Fruit fly (Drosophila melanogaster) whole organism, embryonic: ENCODE data around the gene CG9782.
A peak's percentile ranks its signal among the peaks of the same experiment; 100 is the strongest.

Source experiments
- CG11085 ChIP-seq: fragments of 200-800 bp; sonication (Bioruptor generic); IDR thresholded peaks from 2 replicates; pipeline ENCODE4 v1.3.6; 2022; ENCODE audit warnings: missing biosample characterization, missing genetic modification characterization
- CG12942 ChIP-seq: fragments of 200-800 bp; sonication (Bioruptor generic); optimal IDR thresholded peaks from 3 replicates; lab custom pipeline; 2016; ENCODE audit warnings: missing biosample characterization, missing genetic modification characterization
- CG16863 ChIP-seq: fragments of 200-800 bp; sonication (Bioruptor generic); optimal IDR thresholded peaks from 3 replicates; lab custom pipeline; 2016; ENCODE audit warnings: missing biosample characterization, missing genetic modification characterization
- CG18262 ChIP-seq: fragments of 200-800 bp; optimal IDR thresholded peaks from 3 replicates; lab custom pipeline; 2019; ENCODE audit warnings: missing biosample characterization, mild to moderate bottlenecking, missing genetic modification characterization, moderate library complexity
- CG2116 ChIP-seq: fragments of 200-800 bp; sonication (Bioruptor generic); optimal IDR thresholded peaks from 3 replicates; lab custom pipeline; 2018; ENCODE audit warnings: missing biosample characterization, mild to moderate bottlenecking, missing genetic modification characterization
- CG2129 ChIP-seq: fragments of 200-800 bp; sonication (Bioruptor generic); IDR thresholded peaks from 2 replicates; pipeline ENCODE4 v1.3.6; 2022; ENCODE audit warnings: missing biosample characterization, missing genetic modification characterization; ENCODE audit not compliant: partially characterized antibody
- CG2202 ChIP-seq: fragments of 200-800 bp; sonication (Bioruptor generic); optimal IDR thresholded peaks from 2 replicates; lab custom pipeline; 2018; ENCODE audit warnings: missing biosample characterization, mild to moderate bottlenecking, missing genetic modification characterization
- CG30020 ChIP-seq: fragments of 200-800 bp; optimal IDR thresholded peaks from 2 replicates; lab custom pipeline; 2019; ENCODE audit warnings: missing biosample characterization, mild to moderate bottlenecking, missing genetic modification characterization, moderate library complexity
- CG30403 ChIP-seq: fragments of 200-800 bp; sonication (Bioruptor generic); optimal IDR thresholded peaks from 3 replicates; lab custom pipeline; 2016; ENCODE audit warnings: missing biosample characterization, missing genetic modification characterization
- CG31224 ChIP-seq: fragments of 200-800 bp; sonication (Bioruptor generic); IDR thresholded peaks from 2 replicates; pipeline ENCODE4 v1.3.6; 2022; ENCODE audit warnings: missing biosample characterization, missing genetic modification characterization
- CG33213 ChIP-seq: fragments of 200-800 bp; sonication (Bioruptor generic); optimal IDR thresholded peaks from 3 replicates; lab custom pipeline; 2016; ENCODE audit warnings: missing biosample characterization, missing genetic modification characterization
- CG3847 ChIP-seq: fragments of 200-800 bp; sonication (Bioruptor generic); IDR thresholded peaks from 2 replicates; pipeline ENCODE4 v1.3.6; 2022; ENCODE audit warnings: missing biosample characterization, missing genetic modification characterization
- CG4617 ChIP-seq: fragments of 200-800 bp; sonication (Bioruptor generic); optimal IDR thresholded peaks from 3 replicates; lab custom pipeline; 2016; ENCODE audit warnings: missing biosample characterization, missing genetic modification characterization, borderline replicate concordance
- CG4730 ChIP-seq: fragments of 200-800 bp; sonication (Bioruptor generic); IDR thresholded peaks from 2 replicates; pipeline ENCODE4 v1.3.6; 2022; ENCODE audit warnings: missing biosample characterization, missing genetic modification characterization
- CG4854 ChIP-seq: fragments of 200-800 bp; sonication (Bioruptor generic); optimal IDR thresholded peaks from 2 replicates; lab custom pipeline; 2016; ENCODE audit warnings: missing biosample characterization, missing genetic modification characterization, inconsistent platforms
- CG6854 ChIP-seq: fragments of 200-800 bp; sonication (Bioruptor generic); optimal IDR thresholded peaks from 3 replicates; lab custom pipeline; 2017; ENCODE audit warnings: missing biosample characterization, mild to moderate bottlenecking, missing genetic modification characterization
- CG7271 ChIP-seq: fragments of 200-800 bp; sonication (Bioruptor generic); optimal IDR thresholded peaks from 2 replicates; lab custom pipeline; 2018; ENCODE audit warnings: missing biosample characterization, mild to moderate bottlenecking, missing genetic modification characterization, moderate library complexity
- CG8281 ChIP-seq: fragments of 200-800 bp; sonication (Bioruptor generic); optimal IDR thresholded peaks from 2 replicates; lab custom pipeline; 2018; ENCODE audit warnings: missing biosample characterization, mild to moderate bottlenecking, missing genetic modification characterization, moderate library complexity
- CG8290 ChIP-seq, 3 experiments: fragments of 200-800 bp; sonication (Bioruptor generic); optimal IDR thresholded peaks; 2 replicates each; lab custom pipeline; 2016 to 2019; ENCODE audit warnings: missing biosample characterization in 3 of 3, missing genetic modification characterization in 3 of 3, mild to moderate bottlenecking in 2 of 3, moderate library complexity in 1 of 3
- CG8765 ChIP-seq: fragments of 200-800 bp; sonication (Bioruptor generic); IDR thresholded peaks from 2 replicates; pipeline ENCODE4 v1.3.6; 2022; ENCODE audit warnings: missing biosample characterization, missing genetic modification characterization
- CG8944 ChIP-seq: fragments of 200-800 bp; sonication (Bioruptor generic); optimal IDR thresholded peaks from 3 replicates; lab custom pipeline; 2016; ENCODE audit warnings: missing biosample characterization, missing genetic modification characterization
- CG9817 ChIP-seq: fragments of 200-800 bp; sonication (Bioruptor generic); optimal IDR thresholded peaks from 2 replicates; lab custom pipeline; 2018; ENCODE audit warnings: missing biosample characterization, mild to moderate bottlenecking, missing genetic modification characterization, moderate library complexity
- CG9932 ChIP-seq: fragments of 200-800 bp; sonication (Bioruptor generic); IDR thresholded peaks from 2 replicates; pipeline ENCODE4 v1.3.6; 2022; ENCODE audit warnings: missing biosample characterization, missing genetic modification characterization
- D19B ChIP-seq: fragments of 200-800 bp; sonication (Bioruptor generic); optimal IDR thresholded peaks from 2 replicates; lab custom pipeline; 2017; ENCODE audit warnings: missing biosample characterization, mild to moderate bottlenecking, missing genetic modification characterization
- Fer1 ChIP-seq: fragments of 200-800 bp; sonication (Bioruptor generic); optimal IDR thresholded peaks from 2 replicates; lab custom pipeline; 2017; ENCODE audit warnings: missing biosample characterization, mild to moderate bottlenecking, missing genetic modification characterization
- Fer2 ChIP-seq: fragments of 200-800 bp; sonication (Bioruptor generic); optimal IDR thresholded peaks from 2 replicates; lab custom pipeline; 2018; ENCODE audit warnings: missing biosample characterization, mild to moderate bottlenecking, missing genetic modification characterization, moderate library complexity
- Hey ChIP-seq: fragments of 200-800 bp; sonication (Bioruptor generic); optimal IDR thresholded peaks from 3 replicates; lab custom pipeline; 2018; ENCODE audit warnings: missing biosample characterization, mild to moderate bottlenecking, missing genetic modification characterization
- HmgD ChIP-seq: fragments of 200-800 bp; sonication (Bioruptor generic); optimal IDR thresholded peaks from 3 replicates; lab custom pipeline; 2016; ENCODE audit warnings: missing biosample characterization, missing genetic modification characterization
- Hr3 ChIP-seq: fragments of 200-800 bp; sonication (Bioruptor generic); optimal IDR thresholded peaks from 3 replicates; lab custom pipeline; 2016; ENCODE audit warnings: missing biosample characterization, missing genetic modification characterization
- Hsf ChIP-seq: fragments of 200-800 bp; sonication (Bioruptor generic); optimal IDR thresholded peaks from 3 replicates; lab custom pipeline; 2016; ENCODE audit warnings: missing biosample characterization, missing genetic modification characterization
- Lpt ChIP-seq: fragments of >200 bp; optimal IDR thresholded peaks from 2 replicates; lab custom pipeline; 2018; ENCODE audit warnings: missing biosample characterization, missing genetic modification characterization
- NC2β ChIP-seq: fragments of 200-800 bp; sonication (Bioruptor generic); optimal IDR thresholded peaks from 2 replicates; lab custom pipeline; 2016; ENCODE audit warnings: missing biosample characterization, missing genetic modification characterization
- Neu2 ChIP-seq: fragments of 200-800 bp; sonication (Bioruptor generic); optimal IDR thresholded peaks from 3 replicates; lab custom pipeline; 2016; ENCODE audit warnings: missing biosample characterization, missing genetic modification characterization, borderline replicate concordance
- Sin3A ChIP-seq: fragments of >200 bp; optimal IDR thresholded peaks from 2 replicates; lab custom pipeline; 2018
- TFAM ChIP-seq: fragments of 200-800 bp; sonication (Bioruptor generic); optimal IDR thresholded peaks from 2 replicates; lab custom pipeline; 2017; ENCODE audit warnings: missing biosample characterization, missing genetic modification characterization, inconsistent platforms
- Usf ChIP-seq: fragments of 200-800 bp; sonication (Bioruptor generic); optimal IDR thresholded peaks from 2 replicates; lab custom pipeline; 2017; ENCODE audit warnings: missing genotype, missing biosample characterization, missing genetic modification characterization
- al ChIP-seq: fragments of 200-800 bp; sonication (Bioruptor generic); IDR thresholded peaks from 2 replicates; pipeline ENCODE4 v1.3.6; 2022; ENCODE audit warnings: missing biosample characterization, missing genetic modification characterization
- cad ChIP-seq: fragments of >200 bp; optimal IDR thresholded peaks from 2 replicates; lab custom pipeline; 2017; ENCODE audit warnings: missing biosample characterization, missing genetic modification characterization
- caup ChIP-seq: fragments of 200-800 bp; sonication (Bioruptor generic); optimal IDR thresholded peaks from 3 replicates; lab custom pipeline; 2017; ENCODE audit warnings: missing biosample characterization, mild to moderate bottlenecking, missing genetic modification characterization, moderate library complexity; ENCODE audit not compliant: severe bottlenecking
- chm ChIP-seq: fragments of 200-800 bp; sonication (Bioruptor generic); IDR thresholded peaks from 2 replicates; pipeline ENCODE4 v1.3.6; 2022; ENCODE audit warnings: missing biosample characterization, missing genetic modification characterization
- crc ChIP-seq: fragments of 200-800 bp; sonication (Bioruptor generic); optimal IDR thresholded peaks from 2 replicates; lab custom pipeline; 2016; ENCODE audit warnings: missing biosample characterization, missing genetic modification characterization
- dm ChIP-seq: fragments of 200-800 bp; sonication (Bioruptor generic); optimal IDR thresholded peaks from 3 replicates; lab custom pipeline; 2016; ENCODE audit warnings: missing biosample characterization, missing genetic modification characterization
- dpn ChIP-seq, 2 experiments: fragments of 200-800 bp; sonication (Bioruptor generic); optimal IDR thresholded peaks; 3 replicates each; lab custom pipeline; 2016; ENCODE audit warnings: missing biosample characterization in 2 of 2, missing genetic modification characterization in 2 of 2
- en ChIP-seq: fragments of 200-800 bp; sonication (Bioruptor generic); optimal IDR thresholded peaks from 2 replicates; lab custom pipeline; 2016; ENCODE audit warnings: missing biosample characterization, missing genetic modification characterization
- insv ChIP-seq, 2 experiments: fragments of 200-800 bp; sonication (Bioruptor generic); optimal IDR thresholded peaks; 3 replicates each; lab custom pipeline; 2016 to 2018; ENCODE audit warnings: missing biosample characterization in 2 of 2, missing genetic modification characterization in 2 of 2
- lbe ChIP-seq: fragments of 200-800 bp; sonication (Bioruptor generic); optimal IDR thresholded peaks from 2 replicates; lab custom pipeline; 2016; ENCODE audit warnings: missing biosample characterization, mild to moderate bottlenecking, missing genetic modification characterization
- maf-S ChIP-seq: fragments of 200-800 bp; sonication (Bioruptor generic); optimal IDR thresholded peaks from 2 replicates; lab custom pipeline; 2016; ENCODE audit warnings: missing biosample characterization, missing genetic modification characterization
- pfk ChIP-seq: fragments of 200-800 bp; sonication (Bioruptor generic); optimal IDR thresholded peaks from 2 replicates; lab custom pipeline; 2018; ENCODE audit warnings: missing biosample characterization, mild to moderate bottlenecking, missing genetic modification characterization, moderate library complexity
- phol ChIP-seq: fragments of 200-800 bp; sonication (Bioruptor generic); optimal IDR thresholded peaks from 3 replicates; lab custom pipeline; 2018; ENCODE audit warnings: missing biosample characterization, mild to moderate bottlenecking, missing genetic modification characterization, moderate library complexity
- rib ChIP-seq: fragments of 200-800 bp; sonication (Bioruptor generic); IDR thresholded peaks from 2 replicates; pipeline ENCODE4 v1.3.6; 2022; ENCODE audit warnings: missing biosample characterization, missing genetic modification characterization
- sens-2 ChIP-seq: fragments of 200-800 bp; sonication (Bioruptor generic); IDR thresholded peaks from 2 replicates; pipeline ENCODE4 v1.3.6; 2022; ENCODE audit warnings: missing biosample characterization, missing genetic modification characterization
- wor ChIP-seq: fragments of 200-800 bp; sonication (Bioruptor generic); IDR thresholded peaks from 2 replicates; pipeline ENCODE4 v1.3.6; 2022; ENCODE audit warnings: missing biosample characterization, missing genetic modification characterization

The CG9782 gene

DNA sequence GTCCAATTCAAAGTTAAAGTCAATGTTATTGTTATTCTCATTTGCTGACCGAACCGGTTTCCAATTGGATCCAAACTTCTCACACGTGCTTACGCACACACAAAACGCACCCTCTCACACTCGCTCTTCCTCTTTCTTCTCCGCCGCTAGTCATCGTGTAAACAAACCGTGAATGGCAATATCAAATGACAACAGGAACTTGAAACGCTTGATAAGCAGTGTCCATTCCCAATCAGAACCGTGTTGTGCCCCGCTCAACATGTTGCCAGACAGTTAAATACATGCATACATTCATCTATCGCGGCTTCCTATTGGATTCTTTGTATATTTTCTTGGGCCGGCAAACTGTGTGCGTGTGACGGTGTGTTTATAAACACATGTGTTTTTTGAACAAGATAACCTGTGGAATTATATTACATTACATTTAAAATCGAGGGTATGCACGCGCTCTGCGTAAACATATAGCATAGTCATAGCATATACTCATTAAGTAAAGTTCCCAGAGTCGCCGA is 34.4 kb upstream of the CG9782 start (continued):
- TF ChIP-seq CG8765 (GFP tag; lab: Robert Waterston, UW) (no peak), maf-S (GFP tag; lab: Kevin White, UChicago) (no peak), CG18262 (tag; lab: Kevin White, UChicago) (peak; percentile 11), CG7271 (tag; lab: Kevin White, UChicago) (no peak), CG4617 (GFP tag; lab: Kevin White, UChicago) (no peak), Hr3 (GFP tag; lab: Kevin White, UChicago) (no peak), CG30020 (no peak), NC2β (GFP tag; lab: Kevin White, UChicago) (peak; percentile 13), Hey (tag; lab: Kevin White, UChicago) (no peak), phol (tag; lab: Kevin White, UChicago) (no peak), Usf (no peak), CG6854 (GFP tag; lab: Kevin White, UChicago) (no peak), TFAM (GFP tag; lab: Kevin White, UChicago) (no peak), CG11085 (GFP tag; lab: Robert Waterston, UW) (no peak), insv (GFP tag; optimal IDR thresholded peaks at IDR 0.05; lab: Kevin White, UChicago) (peak; percentile 98 to 99), Hsf (GFP tag; lab: Kevin White, UChicago) (no peak), cad (GFP tag; lab: Kevin White, UChicago) (no peak), HmgD (GFP tag; lab: Kevin White, UChicago) (peak; percentile 2), en (GFP tag; lab: Kevin White, UChicago) (no peak), chm (GFP tag; lab: Robert Waterston, UW) (peak; percentile 16; the same call in 1 of the 2 replicates), CG30403 (GFP tag; lab: Kevin White, UChicago) (no peak), Sin3A (lab: Kevin White, UChicago) (no peak), Neu2 (GFP tag; lab: Kevin White, UChicago) (no peak), Fer2 (no peak), pfk (GFP tag; lab: Kevin White, UChicago) (no peak), CG31224 (GFP tag; lab: Robert Waterston, UW) (no peak), Fer1 (GFP tag; lab: Kevin White, UChicago) (peak; percentile 45), CG8290 (GFP tag; optimal IDR thresholded peaks at IDR 0.05; lab: Kevin White, UChicago) (no peak), CG8290 (tag; optimal IDR thresholded peaks at IDR 0.05; lab: Kevin White, UChicago) (peak in 1 of 2 experiments; percentile 28), CG2116 (GFP tag; lab: Kevin White, UChicago) (no peak), lbe (no peak), CG3847 (GFP tag; lab: Robert Waterston, UW) (no peak), CG12942 (GFP tag; lab: Kevin White, UChicago) (no peak), CG9817 (tag; lab: Kevin White, UChicago) (no peak), caup (GFP tag; lab: Kevin White, UChicago) (peak; percentile 64), CG8944 (no peak), dpn (GFP tag; optimal IDR thresholded peaks at IDR 0.05; lab: Kevin White, UChicago) (no peak), D19B (GFP tag; lab: Kevin White, UChicago) (peak; percentile 86), al (GFP tag; lab: Robert Waterston, UW) (no peak), CG2202 (tag; lab: Kevin White, UChicago) (no peak), CG2129 (GFP tag; lab: Robert Waterston, UW) (no peak), CG9932 (GFP tag; lab: Robert Waterston, UW) (no peak), CG16863 (GFP tag; lab: Kevin White, UChicago) (no peak), CG33213 (GFP tag; lab: Kevin White, UChicago) (no peak), dm (GFP tag; lab: Kevin White, UChicago) (peak; percentile 72), sens-2 (GFP tag; lab: Robert Waterston, UW) (no peak), CG8281 (tag; lab: Kevin White, UChicago) (peak; percentile 4), CG4730 (GFP tag; lab: Robert Waterston, UW) (no peak), rib (GFP tag; lab: Robert Waterston, UW) (0 out of 2 replicates have a peak, but pooled peaks have one; percentile 57), CG4854 (GFP tag; lab: Kevin White, UChicago) (no peak), Lpt (no peak), crc (GFP tag; lab: Kevin White, UChicago) (no peak), wor (GFP tag; lab: Robert Waterston, UW) (no peak)
